Fruit fly (Drosophila melanogaster) whole organism, embryonic: ENCODE results near the gene cni.

Experiments used
- Abd-B ChIP-seq: fragments of 200-800 bp; sonication (Bioruptor generic); optimal IDR thresholded peaks from 2 replicates; lab custom pipeline; 2018; ENCODE audit warnings: missing biosample characterization, mild to moderate bottlenecking, missing genetic modification characterization, moderate library complexity
- Atf-2 ChIP-seq: fragments of 200-800 bp; sonication (Bioruptor generic); optimal IDR thresholded peaks from 2 replicates; lab custom pipeline; 2016; ENCODE audit warnings: missing biosample characterization, missing genetic modification characterization
- B-H2 ChIP-seq: fragments of 200-800 bp; sonication (Bioruptor generic); optimal IDR thresholded peaks from 2 replicates; lab custom pipeline; 2018; ENCODE audit warnings: missing biosample characterization, mild to moderate bottlenecking, missing genetic modification characterization
- CG10209 ChIP-seq: fragments of 200-800 bp; sonication (Bioruptor generic); optimal IDR thresholded peaks from 3 replicates; lab custom pipeline; 2017; ENCODE audit warnings: missing biosample characterization, mild to moderate bottlenecking, missing genetic modification characterization, missing genetic modification reagents
- CG10565 ChIP-seq: fragments of 200-800 bp; sonication (Bioruptor generic); optimal IDR thresholded peaks from 3 replicates; lab custom pipeline; 2016; ENCODE audit warnings: missing biosample characterization, mild to moderate bottlenecking, missing genetic modification characterization
- CG11723 ChIP-seq: fragments of 200-800 bp; sonication (Bioruptor generic); optimal IDR thresholded peaks from 2 replicates; lab custom pipeline; 2017; ENCODE audit warnings: missing biosample characterization, mild to moderate bottlenecking, missing genetic modification characterization
- CG1233 ChIP-seq: fragments of 200-800 bp; sonication (Bioruptor generic); optimal IDR thresholded peaks from 4 replicates; lab custom pipeline; 2018; ENCODE audit warnings: missing biosample characterization, mild to moderate bottlenecking, missing genetic modification characterization
- CG12744 ChIP-seq: fragments of 200-800 bp; sonication (Bioruptor generic); optimal IDR thresholded peaks from 2 replicates; lab custom pipeline; 2016; ENCODE audit warnings: missing biosample characterization, missing genetic modification characterization
- CG1603 ChIP-seq: fragments of 200-800 bp; sonication (Bioruptor generic); optimal IDR thresholded peaks from 2 replicates; lab custom pipeline; 2019; ENCODE audit warnings: missing biosample characterization, mild to moderate bottlenecking, missing genetic modification characterization, moderate library complexity
- CG16779 ChIP-seq: fragments of 200-800 bp; sonication (Bioruptor generic); IDR thresholded peaks from 2 replicates; pipeline ENCODE4 v1.3.6; 2022; ENCODE audit warnings: missing biosample characterization, missing genetic modification characterization
- CG17328 ChIP-seq: fragments of 200-800 bp; sonication (Bioruptor generic); IDR thresholded peaks from 2 replicates; pipeline ENCODE4 v1.3.6; 2022; ENCODE audit warnings: missing biosample characterization, missing genetic modification characterization
- CG17829 ChIP-seq: fragments of 200-800 bp; optimal IDR thresholded peaks from 2 replicates; lab custom pipeline; 2019; ENCODE audit warnings: missing biosample characterization, mild to moderate bottlenecking, missing genetic modification characterization, moderate library complexity
- CG33213 ChIP-seq: fragments of 200-800 bp; sonication (Bioruptor generic); optimal IDR thresholded peaks from 3 replicates; lab custom pipeline; 2016; ENCODE audit warnings: missing biosample characterization, missing genetic modification characterization
- CG4328 ChIP-seq: fragments of 200-800 bp; sonication (Bioruptor generic); optimal IDR thresholded peaks from 3 replicates; lab custom pipeline; 2017; ENCODE audit warnings: missing biosample characterization, missing genetic modification reagents, missing genetic modification characterization
- CG4730 ChIP-seq: fragments of 200-800 bp; sonication (Bioruptor generic); IDR thresholded peaks from 2 replicates; pipeline ENCODE4 v1.3.6; 2022; ENCODE audit warnings: missing biosample characterization, missing genetic modification characterization
- Dek ChIP-seq: fragments of 200-800 bp; sonication (Bioruptor generic); optimal IDR thresholded peaks from 3 replicates; lab custom pipeline; 2019; ENCODE audit warnings: missing biosample characterization, mild to moderate bottlenecking, missing genetic modification characterization, moderate library complexity
- Dfd ChIP-seq, 2 experiments: fragments of >200 bp; optimal IDR thresholded peaks; 2 replicates each; lab custom pipeline; 2017; ENCODE audit warnings: missing biosample characterization in 2 of 2, missing genetic modification characterization in 2 of 2
- Dip3 ChIP-seq: fragments of 200-800 bp; sonication (Bioruptor generic); optimal IDR thresholded peaks from 3 replicates; lab custom pipeline; 2016; ENCODE audit warnings: missing biosample characterization, missing genetic modification characterization
- Elba2 ChIP-seq: fragments of 200-800 bp; sonication (Bioruptor generic); optimal IDR thresholded peaks from 3 replicates; lab custom pipeline; 2016; ENCODE audit warnings: missing biosample characterization, missing genetic modification characterization
- Ets65A ChIP-seq: fragments of 200-800 bp; sonication (Bioruptor generic); peaks from one replicate; lab custom pipeline; 2016; ENCODE audit warnings: missing biosample characterization, missing genetic modification characterization
- HHEX ChIP-seq: fragments of 200-800 bp; sonication (Bioruptor generic); optimal IDR thresholded peaks from 3 replicates; lab custom pipeline; 2017; ENCODE audit warnings: missing biosample characterization, mild to moderate bottlenecking, missing genetic modification characterization, missing genetic modification reagents
- Lhr ChIP-seq: fragments of 200-800 bp; sonication (Bioruptor generic); optimal IDR thresholded peaks from 3 replicates; lab custom pipeline; 2017; ENCODE audit warnings: mild to moderate bottlenecking, missing biosample characterization, missing genetic modification reagents, missing genetic modification characterization
- Max ChIP-seq: fragments of 200-800 bp; sonication (Bioruptor generic); optimal IDR thresholded peaks from 2 replicates; lab custom pipeline; 2016; ENCODE audit warnings: missing biosample characterization, mild to moderate bottlenecking, missing genetic modification characterization
- Sin3A ChIP-seq: fragments of >200 bp; optimal IDR thresholded peaks from 2 replicates; lab custom pipeline; 2018
- Sox102F ChIP-seq: fragments of 200-800 bp; sonication (Bioruptor generic); optimal IDR thresholded peaks from 2 replicates; lab custom pipeline; 2018; ENCODE audit warnings: missing biosample characterization, mild to moderate bottlenecking, missing genetic modification characterization, moderate library complexity
- Stat92E ChIP-seq, 3 experiments: fragments of >200 bp in 2 of 3; fragments of 200-800 bp in 1 of 3; sonication (Bioruptor generic) in 1 of 3; optimal IDR thresholded peaks; 2 replicates each; lab custom pipeline; 2017 to 2019; ENCODE audit warnings: missing biosample characterization in 3 of 3, missing genetic modification characterization in 3 of 3, mild to moderate bottlenecking in 1 of 3, moderate library complexity in 1 of 3
- ara ChIP-seq: fragments of 200-800 bp; sonication (Bioruptor generic); IDR thresholded peaks from 2 replicates; pipeline ENCODE4 v1.3.6; 2022; ENCODE audit warnings: missing biosample characterization, missing genetic modification characterization
- bcd ChIP-seq: fragments of 200-800 bp; sonication (Bioruptor generic); optimal IDR thresholded peaks from 2 replicates; lab custom pipeline; 2017; ENCODE audit warnings: missing biosample characterization, mild to moderate bottlenecking, missing genetic modification characterization
- bigmax ChIP-seq: fragments of 200-800 bp; sonication (Bioruptor generic); optimal IDR thresholded peaks from 2 replicates; lab custom pipeline; 2018; ENCODE audit warnings: missing biosample characterization, mild to moderate bottlenecking, missing genetic modification characterization
- en ChIP-seq: fragments of 200-800 bp; sonication (Bioruptor generic); optimal IDR thresholded peaks from 2 replicates; lab custom pipeline; 2016; ENCODE audit warnings: missing biosample characterization, missing genetic modification characterization
- gfzf ChIP-seq: fragments of 200-800 bp; sonication (Bioruptor generic); optimal IDR thresholded peaks from 2 replicates; lab custom pipeline; 2016; ENCODE audit warnings: missing biosample characterization, mild to moderate bottlenecking, missing genetic modification characterization, moderate library complexity
- hkb ChIP-seq, 2 experiments: fragments of 200-800 bp in 1 of 2; fragments of >200 bp in 1 of 2; sonication (Bioruptor generic) in 1 of 2; IDR thresholded peaks in 1 of 2; optimal IDR thresholded peaks in 1 of 2; 2 replicates each; pipeline versions ENCODE4 v1.3.6 to Lab custom; 2017 to 2022; ENCODE audit warnings: missing biosample characterization in 1 of 2, missing genetic modification characterization in 1 of 2
- lilli ChIP-seq: fragments of 200-800 bp; sonication (Bioruptor generic); optimal IDR thresholded peaks from 3 replicates; lab custom pipeline; 2016; ENCODE audit warnings: missing biosample characterization, missing genetic modification characterization
- lov ChIP-seq, 2 experiments: fragments of 200-800 bp in 1 of 2; fragments of >200 bp in 1 of 2; sonication (Bioruptor generic) in 1 of 2; IDR thresholded peaks in 1 of 2; optimal IDR thresholded peaks in 1 of 2; 2 replicates in 1 of 2; 3 replicates in 1 of 2; pipeline versions ENCODE4 v1.3.6 to Lab custom; 2017 to 2022; ENCODE audit warnings: missing biosample characterization in 1 of 2, missing genetic modification characterization in 1 of 2
- mld ChIP-seq: fragments of 200-800 bp; sonication (Bioruptor generic); IDR thresholded peaks from 3 replicates; pipeline ENCODE4 v1.3.6; 2022; ENCODE audit warnings: missing biosample characterization, missing genetic modification characterization; ENCODE audit not compliant: partially characterized antibody
- nerfin-2 ChIP-seq: fragments of 200-800 bp; sonication (Bioruptor generic); IDR thresholded peaks from 2 replicates; pipeline ENCODE4 v1.3.6; 2022; ENCODE audit warnings: missing biosample characterization, missing genetic modification characterization; ENCODE audit not compliant: partially characterized antibody
- seq ChIP-seq: fragments of 200-800 bp; sonication (Bioruptor generic); IDR thresholded peaks from 2 replicates; pipeline ENCODE4 v1.3.6; 2022; ENCODE audit warnings: missing biosample characterization, missing genetic modification characterization
- sr ChIP-seq: fragments of 200-800 bp; sonication (Bioruptor generic); IDR thresholded peaks from 3 replicates; pipeline ENCODE4 v1.3.6; 2022; ENCODE audit warnings: missing biosample characterization, missing genetic modification characterization
- zen ChIP-seq: fragments of 200-800 bp; sonication (Bioruptor generic); optimal IDR thresholded peaks from 3 replicates; lab custom pipeline; 2018; ENCODE audit warnings: missing biosample characterization, mild to moderate bottlenecking, missing genetic modification characterization, moderate library complexity
- zen2 ChIP-seq: fragments of 200-800 bp; sonication (Bioruptor generic); IDR thresholded peaks from 3 replicates; pipeline ENCODE4 v1.3.6; 2022; ENCODE audit warnings: missing biosample characterization, missing genetic modification characterization; ENCODE audit not compliant: partially characterized antibody

cni gene

dm6 chr2L:16350160-16350633, 39.7 kb upstream of the cni start (continued):
- no peak for TF ChIP-seq CG12744
- no peak for TF ChIP-seq HHEX (GFP tag; lab: Kevin White, UChicago)
- peak; percentile 61 for TF ChIP-seq Atf-2 (GFP tag; lab: Kevin White, UChicago)

dm6 chr2L:16342224-16342623, 31.7 kb upstream of the cni start, which contains the start of gene CG44405:
TSS of gene CG44405 (minus strand) at chr2L:16342324.
- TF ChIP-seq bcd (no peak), ara (GFP tag; lab: Robert Waterston, UW) (no peak), lilli (GFP tag; lab: Kevin White, UChicago) (no peak), seq (GFP tag; lab: Robert Waterston, UW) (no peak), bigmax (GFP tag; lab: Kevin White, UChicago) (no peak), CG4328 (GFP tag; lab: Kevin White, UChicago) (no peak), CG10209 (GFP tag; lab: Kevin White, UChicago) (no peak)

- TF ChIP-seq sr (no peak), Sin3A (lab: Kevin White, UChicago) (no peak), Ets65A (GFP tag; lab: Kevin White, UChicago) (peak; percentile 20)
- TF ChIP-seq, all 482 proteins: peak for 1
These were observed 29.7 kb upstream of the cni start, which contains the start of gene CG42266 for dm6 chr2L:16340268-16340667. TSS of gene CG42266 (minus strand) at chr2L:16340368.

dm6 chr2L:16337785-16338184, 27.3 kb upstream of the cni start, which contains the start of gene CG31817:
TSS of gene CG31817 (minus strand) at chr2L:16337885.
- TF ChIP-seq nerfin-2 (GFP tag; lab: Robert Waterston, UW) (no peak), bigmax (GFP tag; lab: Kevin White, UChicago) (no peak), Abd-B (GFP tag; lab: Kevin White, UChicago) (no peak), mld (GFP tag; lab: Robert Waterston, UW) (no peak), CG17829 (no peak), zen2 (GFP tag; lab: Robert Waterston, UW) (no peak), Lhr (GFP tag; lab: Kevin White, UChicago) (no peak), Ets65A (GFP tag; lab: Kevin White, UChicago) (no peak), Sox102F (GFP tag; lab: Kevin White, UChicago) (no peak), CG10565 (GFP tag; lab: Kevin White, UChicago) (no peak), Dfd (GFP tag; optimal IDR thresholded peaks at IDR 0.05; lab: Kevin White, UChicago) (no peak)

- no peak for TF ChIP-seq CG11723 (GFP tag; lab: Kevin White, UChicago)
- peak in 1 of 3 experiments; percentile 50 for TF ChIP-seq Stat92E (GFP tag; optimal IDR thresholded peaks at IDR 0.05; lab: Kevin White, UChicago)
- peak; percentile 78 for TF ChIP-seq zen (tag; lab: Kevin White, UChicago)
- TF ChIP-seq CG4730 (GFP tag; lab: Robert Waterston, UW), result no peak
These were observed 19.1 kb upstream of the cni start, which contains the start of gene CG4440 for dm6 chr2L:16329625-16330024. TSS of gene CG4440 (plus strand) at chr2L:16329925.

dm6 chr2L:16329102-16329520, 18.6 kb upstream of the cni start, which contains the start of gene mRpL4:
TSS of gene mRpL4 (minus strand) at chr2L:16329132.
- TF ChIP-seq CG17328 (GFP tag; lab: Robert Waterston, UW) (peak; percentile 50; the same call in 1 of the 2 replicates), CG33213 (GFP tag; lab: Kevin White, UChicago) (peak; percentile 26), Dek (peak; percentile 62), CG1603 (tag; lab: Kevin White, UChicago) (peak; percentile 77), en (GFP tag; lab: Kevin White, UChicago) (peak; percentile 15), B-H2 (GFP tag; lab: Kevin White, UChicago) (peak; percentile 54), Dip3 (peak; percentile 89), Elba2 (GFP tag; lab: Kevin White, UChicago) (peak; percentile 32), hkb (optimal IDR thresholded peaks at IDR 0.05; lab: Kevin White, UChicago) (no peak), hkb (GFP tag; IDR thresholded peaks at IDR 0.05; lab: Robert Waterston, UW) (peak; percentile 35; the same call in 1 of the 2 replicates), Max (GFP tag; lab: Kevin White, UChicago) (no peak), mld (GFP tag; lab: Robert Waterston, UW) (peak; percentile 98), CG1233 (GFP tag; lab: Kevin White, UChicago) (peak; percentile 44), lov (optimal IDR thresholded peaks at IDR 0.05; lab: Kevin White, UChicago) (no peak), lov (GFP tag; IDR thresholded peaks at IDR 0.05; lab: Robert Waterston, UW) (peak; percentile 58; the same call in 1 of the 3 replicates), CG16779 (GFP tag; lab: Robert Waterston, UW) (0 out of 2 replicates have a peak, but pooled peaks have one; percentile 36), gfzf (GFP tag; lab: Kevin White, UChicago) (peak; percentile 18)
